Fruit fly (Drosophila melanogaster) whole organism, embryonic: ENCODE results near the gene CG13124.

Experiments used
- Blimp-1 ChIP-seq: fragments of 200-800 bp; sonication (Bioruptor generic); optimal IDR thresholded peaks from 3 replicates; lab custom pipeline; 2018; ENCODE audit warnings: missing biosample characterization, missing genetic modification characterization, mild to moderate bottlenecking, moderate library complexity, missing genetic modification reagents
- CG10147 ChIP-seq: fragments of 200-800 bp; sonication (Bioruptor generic); optimal IDR thresholded peaks from 2 replicates; lab custom pipeline; 2019; ENCODE audit warnings: missing biosample characterization, mild to moderate bottlenecking, missing genetic modification characterization, moderate library complexity
- CG10431 ChIP-seq: fragments of 200-800 bp; sonication (Bioruptor generic); optimal IDR thresholded peaks from 3 replicates; lab custom pipeline; 2018; ENCODE audit warnings: missing biosample characterization, mild to moderate bottlenecking, missing genetic modification characterization
- CG11504 ChIP-seq: fragments of 200-800 bp; sonication (Bioruptor generic); optimal IDR thresholded peaks from 3 replicates; lab custom pipeline; 2019; ENCODE audit warnings: missing biosample characterization, mild to moderate bottlenecking, missing genetic modification characterization, moderate library complexity
- CG12071 ChIP-seq: fragments of 200-800 bp; sonication (Bioruptor generic); optimal IDR thresholded peaks from 3 replicates; lab custom pipeline; 2018; ENCODE audit warnings: missing biosample characterization, mild to moderate bottlenecking, missing genetic modification characterization
- CG1233 ChIP-seq: fragments of 200-800 bp; sonication (Bioruptor generic); optimal IDR thresholded peaks from 4 replicates; lab custom pipeline; 2018; ENCODE audit warnings: missing biosample characterization, mild to moderate bottlenecking, missing genetic modification characterization
- CG12659 ChIP-seq: fragments of 200-800 bp; sonication (Bioruptor generic); optimal IDR thresholded peaks from 3 replicates; lab custom pipeline; 2017; ENCODE audit warnings: mild to moderate bottlenecking, missing biosample characterization, missing genetic modification reagents, missing genetic modification characterization
- CG12769 ChIP-seq: fragments of 200-800 bp; sonication (Bioruptor generic); optimal IDR thresholded peaks from 2 replicates; lab custom pipeline; 2019; ENCODE audit warnings: missing biosample characterization, mild to moderate bottlenecking, missing genetic modification characterization, moderate library complexity
- CG16863 ChIP-seq: fragments of 200-800 bp; sonication (Bioruptor generic); optimal IDR thresholded peaks from 3 replicates; lab custom pipeline; 2016; ENCODE audit warnings: missing biosample characterization, missing genetic modification characterization
- CG17186 ChIP-seq: fragments of 200-800 bp; sonication (Bioruptor generic); optimal IDR thresholded peaks from 3 replicates; lab custom pipeline; 2017; ENCODE audit warnings: missing biosample characterization, missing genetic modification reagents, missing genetic modification characterization
- CG17568 ChIP-seq: fragments of 200-800 bp; sonication (Bioruptor generic); optimal IDR thresholded peaks from 2 replicates; lab custom pipeline; 2018; ENCODE audit warnings: missing biosample characterization, mild to moderate bottlenecking, missing genetic modification characterization, moderate library complexity
- CG2678 ChIP-seq: fragments of 200-800 bp; sonication (Bioruptor generic); optimal IDR thresholded peaks from 3 replicates; lab custom pipeline; 2019; ENCODE audit warnings: missing biosample characterization, mild to moderate bottlenecking, missing genetic modification characterization, moderate library complexity
- CG3407 ChIP-seq: fragments of 200-800 bp; sonication (Bioruptor generic); optimal IDR thresholded peaks from 2 replicates; lab custom pipeline; 2018; ENCODE audit warnings: missing biosample characterization, mild to moderate bottlenecking, missing genetic modification characterization
- CG3726 ChIP-seq: fragments of 200-800 bp; sonication (Bioruptor generic); IDR thresholded peaks from 3 replicates; pipeline ENCODE4, ENCODE4 v1.3.6; 2022; ENCODE audit warnings: missing biosample characterization, missing genetic modification characterization
- CG4282 ChIP-seq: fragments of 200-800 bp; sonication (Bioruptor generic); optimal IDR thresholded peaks from 2 replicates; lab custom pipeline; 2016; ENCODE audit warnings: missing biosample characterization, missing genetic modification characterization
- CG7963 ChIP-seq: fragments of 200-800 bp; sonication (Bioruptor generic); IDR thresholded peaks from 3 replicates; pipeline ENCODE4 v1.3.6; 2022; ENCODE audit warnings: missing biosample characterization, missing genetic modification characterization; ENCODE audit not compliant: partially characterized antibody
- CG8290 ChIP-seq, 3 experiments: fragments of 200-800 bp; sonication (Bioruptor generic); optimal IDR thresholded peaks; 2 replicates each; lab custom pipeline; 2016 to 2019; ENCODE audit warnings: missing biosample characterization in 3 of 3, missing genetic modification characterization in 3 of 3, mild to moderate bottlenecking in 2 of 3, moderate library complexity in 1 of 3
- CG8944 ChIP-seq: fragments of 200-800 bp; sonication (Bioruptor generic); optimal IDR thresholded peaks from 3 replicates; lab custom pipeline; 2016; ENCODE audit warnings: missing biosample characterization, missing genetic modification characterization
- Camta ChIP-seq: fragments of 200-800 bp; sonication (Bioruptor generic); optimal IDR thresholded peaks from 2 replicates; lab custom pipeline; 2016; ENCODE audit warnings: missing biosample characterization, missing genetic modification characterization
- Doc2 ChIP-seq: fragments of 200-800 bp; sonication (Bioruptor generic); IDR thresholded peaks from 2 replicates; pipeline ENCODE4 v1.3.6; 2022; ENCODE audit warnings: missing biosample characterization, missing genetic modification characterization
- ERR ChIP-seq: fragments of 200-800 bp; sonication (Bioruptor generic); optimal IDR thresholded peaks from 2 replicates; lab custom pipeline; 2016; ENCODE audit warnings: missing biosample characterization, missing genetic modification characterization
- HLH3B ChIP-seq: fragments of 200-800 bp; sonication (Bioruptor generic); IDR thresholded peaks from 2 replicates; pipeline ENCODE4 v1.3.6; 2022; ENCODE audit warnings: missing biosample characterization, missing genetic modification characterization
- Hr39 ChIP-seq: fragments of >200 bp; optimal IDR thresholded peaks from 2 replicates; lab custom pipeline; 2017
- Hr78 ChIP-seq, 2 experiments: fragments of 200-800 bp in 1 of 2; fragments of >200 bp in 1 of 2; sonication (Bioruptor generic) in 1 of 2; optimal IDR thresholded peaks; 2 replicates each; lab custom pipeline; 2017 to 2019; ENCODE audit warnings: missing biosample characterization in 2 of 2, missing genetic modification characterization in 2 of 2, mild to moderate bottlenecking in 1 of 2, moderate library complexity in 1 of 2
- Med ChIP-seq: fragments of 200-800 bp; sonication (Bioruptor generic); peaks from one replicate; lab custom pipeline; 2016; ENCODE audit warnings: missing biosample characterization, missing genetic modification characterization, mild to moderate bottlenecking, inconsistent platforms, moderate library complexity
- Pdp1 ChIP-seq, 2 experiments: fragments of 200-800 bp; sonication (Bioruptor generic); optimal IDR thresholded peaks; 3 replicates each; lab custom pipeline; 2016; ENCODE audit warnings: missing biosample characterization in 2 of 2, missing genetic modification characterization in 2 of 2, mild to moderate bottlenecking in 1 of 2, moderate library complexity in 1 of 2
- Ptx1 ChIP-seq: fragments of 200-800 bp; sonication (Bioruptor generic); IDR thresholded peaks from 2 replicates; pipeline ENCODE4 v1.3.6; 2022; ENCODE audit warnings: missing biosample characterization, missing genetic modification characterization
- Rx ChIP-seq: fragments of 200-800 bp; sonication (Bioruptor generic); IDR thresholded peaks from 2 replicates; pipeline ENCODE4 v1.3.6; 2022; ENCODE audit warnings: missing biosample characterization, missing genetic modification characterization
- Stat92E ChIP-seq, 3 experiments: fragments of >200 bp in 2 of 3; fragments of 200-800 bp in 1 of 3; sonication (Bioruptor generic) in 1 of 3; optimal IDR thresholded peaks; 2 replicates each; lab custom pipeline; 2017 to 2019; ENCODE audit warnings: missing biosample characterization in 3 of 3, missing genetic modification characterization in 3 of 3, mild to moderate bottlenecking in 1 of 3, moderate library complexity in 1 of 3
- Trl ChIP-seq, 3 experiments: fragments of >200 bp in 2 of 3; fragments of 200-800 bp in 1 of 3; sonication (Bioruptor generic) in 1 of 3; optimal IDR thresholded peaks; 2 replicates in 1 of 3; 3 replicates in 2 of 3; lab custom pipeline; 2016 to 2017; ENCODE audit warnings: missing biosample characterization in 1 of 3, missing genetic modification characterization in 1 of 3
- cg ChIP-seq: fragments of 200-800 bp; sonication (Bioruptor generic); optimal IDR thresholded peaks from 3 replicates; lab custom pipeline; 2019; ENCODE audit warnings: missing biosample characterization, mild to moderate bottlenecking, missing genetic modification characterization, moderate library complexity
- crol ChIP-seq: fragments of 200-800 bp; sonication (Bioruptor generic); IDR thresholded peaks from 2 replicates; pipeline ENCODE4 v1.3.6; 2022; ENCODE audit warnings: missing biosample characterization, missing genetic modification characterization
- dati ChIP-seq: fragments of 200-800 bp; sonication (Bioruptor generic); IDR thresholded peaks from 2 replicates; pipeline ENCODE4 v1.3.6; 2022; ENCODE audit warnings: missing biosample characterization, missing genetic modification characterization
- fd96Cb ChIP-seq: fragments of 200-800 bp; sonication (Bioruptor generic); optimal IDR thresholded peaks from 2 replicates; lab custom pipeline; 2018; ENCODE audit warnings: missing biosample characterization, mild to moderate bottlenecking, missing genetic modification characterization, moderate library complexity
- gt ChIP-seq: fragments of 200-800 bp; sonication (Bioruptor generic); IDR thresholded peaks from 2 replicates; pipeline ENCODE4 v1.3.6; 2022; ENCODE audit warnings: missing biosample characterization, missing genetic modification characterization
- kni ChIP-seq: fragments of 200-800 bp; sonication (Bioruptor generic); optimal IDR thresholded peaks from 3 replicates; lab custom pipeline; 2017; ENCODE audit warnings: mild to moderate bottlenecking, missing biosample characterization, missing genetic modification reagents, missing genetic modification characterization
- oc ChIP-seq: fragments of 200-800 bp; sonication (Bioruptor generic); optimal IDR thresholded peaks from 2 replicates; lab custom pipeline; 2018; ENCODE audit warnings: missing biosample characterization, mild to moderate bottlenecking, missing genetic modification characterization, moderate library complexity
- pros ChIP-seq: fragments of 200-800 bp; sonication (Bioruptor generic); optimal IDR thresholded peaks from 3 replicates; lab custom pipeline; 2019; ENCODE audit warnings: missing biosample characterization, mild to moderate bottlenecking, missing genetic modification characterization, moderate library complexity
- ranshi ChIP-seq: fragments of 200-800 bp; sonication (Bioruptor generic); IDR thresholded peaks from 2 replicates; pipeline ENCODE4 v1.3.6; 2022; ENCODE audit warnings: missing biosample characterization, missing genetic modification characterization
- sob ChIP-seq: fragments of 200-800 bp; sonication (Bioruptor generic); IDR thresholded peaks from 2 replicates; pipeline ENCODE4 v1.3.6; 2022; ENCODE audit warnings: missing biosample characterization, missing genetic modification characterization
- tll ChIP-seq, 2 experiments: fragments of 200-800 bp in 1 of 2; fragments of >200 bp in 1 of 2; sonication (Bioruptor generic) in 1 of 2; optimal IDR thresholded peaks; 2 replicates each; lab custom pipeline; 2017 to 2019; ENCODE audit warnings: missing biosample characterization in 2 of 2, missing genetic modification characterization in 2 of 2, mild to moderate bottlenecking in 1 of 2, moderate library complexity in 1 of 2
- twi ChIP-seq: fragments of 200-800 bp; optimal IDR thresholded peaks from 2 replicates; lab custom pipeline; 2019; ENCODE audit warnings: missing biosample characterization, mild to moderate bottlenecking, missing genetic modification characterization, moderate library complexity

CG13124 gene

DNA sequence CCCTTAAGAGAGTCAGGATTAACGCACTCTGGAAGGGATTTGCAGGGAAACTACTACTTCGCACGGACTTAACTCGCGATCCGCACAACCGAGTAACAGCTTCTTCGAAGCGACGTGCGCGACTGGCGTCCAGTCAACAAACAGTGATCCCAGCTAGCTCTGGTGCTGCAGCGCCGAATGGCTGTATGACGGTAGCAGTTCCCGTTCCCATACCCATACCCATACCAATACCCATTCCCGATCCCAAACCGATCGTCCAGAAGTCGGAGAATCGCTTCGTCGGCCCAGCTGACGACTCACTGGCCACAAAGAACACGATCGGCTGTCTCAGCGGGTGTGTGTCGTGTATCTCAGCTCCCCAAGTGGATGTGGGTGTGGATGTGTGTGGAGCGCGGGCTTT is 38.8 kb upstream of the CG13124 start, which contains the start of gene CG5853 (continued):
- TF ChIP-seq CG16863 (no peak), CG12659 (GFP tag; lab: Kevin White, UChicago) (no peak), Ptx1 (no peak), CG8290 (GFP tag; optimal IDR thresholded peaks at IDR 0.05; lab: Kevin White, UChicago) (no peak), CG8290 (tag; optimal IDR thresholded peaks at IDR 0.05; lab: Kevin White, UChicago) (peak in 1 of 2 experiments; percentile 73), HLH3B (GFP tag; lab: Robert Waterston, UW) (0 out of 2 replicates have a peak, but pooled peaks have one; percentile 14), CG4282 (GFP tag; lab: Kevin White, UChicago) (no peak), dati (GFP tag; lab: Robert Waterston, UW) (no peak), sob (peak; percentile 51; the same call in 1 of the 2 replicates), CG3407 (GFP tag; lab: Kevin White, UChicago) (no peak), Hr39 (no peak), CG12071 (GFP tag; lab: Kevin White, UChicago) (no peak), CG2678 (tag; lab: Kevin White, UChicago) (no peak), CG11504 (tag; lab: Kevin White, UChicago) (no peak), Doc2 (GFP tag; lab: Robert Waterston, UW) (no peak), twi (tag; lab: Kevin White, UChicago) (no peak)
- TF ChIP-seq, all 482 proteins: peak for 64

dm6 chr2L:9946051-9946450 is 37.6 kb upstream of the CG13124 start:
- TF ChIP-seq Pdp1 (GFP tag; optimal IDR thresholded peaks at IDR 0.05; lab: Kevin White, UChicago), result no peak
- peak; percentile 16 for TF ChIP-seq CG12769 (tag; lab: Kevin White, UChicago)
- TF ChIP-seq fd96Cb (tag; lab: Kevin White, UChicago), result no peak
- TF ChIP-seq CG8290 (GFP tag; optimal IDR thresholded peaks at IDR 0.05; lab: Kevin White, UChicago), result no peak
- no peak for TF ChIP-seq CG8290 (tag; optimal IDR thresholded peaks at IDR 0.05; lab: Kevin White, UChicago)
- no peak for TF ChIP-seq CG17186 (GFP tag; lab: Kevin White, UChicago)
- TF ChIP-seq CG10431 (GFP tag; lab: Kevin White, UChicago), result peak; percentile 98
- TF ChIP-seq CG10147, result no peak
- peak; percentile 19 for TF ChIP-seq oc (tag; lab: Kevin White, UChicago)
- TF ChIP-seq kni (GFP tag; lab: Kevin White, UChicago), result peak; percentile 79
- no peak for TF ChIP-seq CG8944 (GFP tag; lab: Kevin White, UChicago)
- TF ChIP-seq pros (GFP tag; lab: Kevin White, UChicago), result no peak
- TF ChIP-seq ERR (GFP tag; lab: Kevin White, UChicago), result no peak
- TF ChIP-seq tll (GFP tag; optimal IDR thresholded peaks at IDR 0.05; lab: Kevin White, UChicago), result peak in 1 of 2 experiments; percentile 20
- TF ChIP-seq Blimp-1 (GFP tag; lab: Kevin White, UChicago), result no peak
- TF ChIP-seq CG7963 (GFP tag; lab: Robert Waterston, UW), result no peak
- no peak for TF ChIP-seq Camta (GFP tag; lab: Kevin White, UChicago)
- TF ChIP-seq crol (GFP tag; lab: Robert Waterston, UW), result peak; percentile 45; the same call in 1 of the 2 replicates
- TF ChIP-seq CG1233, result no peak
- TF ChIP-seq CG3726 (GFP tag; lab: Robert Waterston, UW), result no peak
- peak in 1 of 2 experiments; percentile 35 for TF ChIP-seq Hr78 (GFP tag; optimal IDR thresholded peaks at IDR 0.05; lab: Kevin White, UChicago)
- peak in 1 of 3 experiments; percentile 49 for TF ChIP-seq Stat92E (GFP tag; optimal IDR thresholded peaks at IDR 0.05; lab: Kevin White, UChicago)
- TF ChIP-seq cg (GFP tag; lab: Kevin White, UChicago), result peak; percentile 19
- TF ChIP-seq Trl (optimal IDR thresholded peaks at IDR 0.05; lab: Kevin White, UChicago), result no peak
- no peak for TF ChIP-seq Trl (GFP tag; optimal IDR thresholded peaks at IDR 0.05; lab: Kevin White, UChicago)
- peak; percentile 74 for TF ChIP-seq Med (GFP tag; lab: Kevin White, UChicago)
- TF ChIP-seq gt (GFP tag; lab: Robert Waterston, UW), result no peak
- peak; percentile 24; the same call in 1 of the 2 replicates for TF ChIP-seq ranshi
- TF ChIP-seq Rx (GFP tag; lab: Robert Waterston, UW), result no peak
- no peak for TF ChIP-seq CG17568 (GFP tag; lab: Kevin White, UChicago)
